Worm (Caenorhabditis elegans): ENCODE data around the gene K02E11.10.

ce11 chrV:14237447-14237846 lies 3.5 kb downstream of the K02E11.10 start:
- TF ChIP-seq flt-1 (GFP tag; IDR thresholded peaks at IDR 0.05) = peak; percentile 70
- peak; percentile 42; the same call in 1 of the 2 replicates for TF ChIP-seq ztf-23 (GFP tag; IDR thresholded peaks at IDR 0.05)
